Fruit fly (Drosophila melanogaster) whole organism, prepupa: Measurements from ENCODE around the gene CG11927.

ENCODE experiments used
- CG10669 ChIP-seq: fragments of 200-800 bp; sonication (Bioruptor generic); optimal IDR thresholded peaks from 3 replicates; lab custom pipeline; 2018; ENCODE audit warnings: missing biosample characterization, mild to moderate bottlenecking, missing genetic modification characterization, moderate library complexity
- CG16779 ChIP-seq: fragments of 200-800 bp; sonication (Bioruptor generic); optimal IDR thresholded peaks from 3 replicates; lab custom pipeline; 2017; ENCODE audit warnings: missing biosample characterization, mild to moderate bottlenecking, missing genetic modification characterization
- CG3032 ChIP-seq: fragments of 200-800 bp; optimal IDR thresholded peaks from 2 replicates; lab custom pipeline; 2019; ENCODE audit warnings: missing biosample characterization, mild to moderate bottlenecking, missing genetic modification characterization, moderate library complexity
- CG34406 ChIP-seq: fragments of 200-800 bp; sonication (Bioruptor generic); optimal IDR thresholded peaks from 3 replicates; lab custom pipeline; 2016; ENCODE audit warnings: missing biosample characterization, missing genetic modification characterization
- CG9139 ChIP-seq: fragments of 200-800 bp; sonication (Bioruptor generic); optimal IDR thresholded peaks from 3 replicates; lab custom pipeline; 2017; ENCODE audit warnings: missing biosample characterization, mild to moderate bottlenecking, missing genetic modification characterization
- OdsH ChIP-seq: fragments of 200-800 bp; sonication (Bioruptor generic); optimal IDR thresholded peaks from 3 replicates; lab custom pipeline; 2016; ENCODE audit warnings: missing biosample characterization, missing genetic modification characterization
- dac ChIP-seq: fragments of 200-800 bp; sonication (Bioruptor generic); optimal IDR thresholded peaks from 2 replicates; lab custom pipeline; 2017; ENCODE audit warnings: missing biosample characterization, mild to moderate bottlenecking, missing genetic modification characterization
- fd85E ChIP-seq: fragments of 200-800 bp; sonication (Bioruptor generic); optimal IDR thresholded peaks from 3 replicates; lab custom pipeline; 2016; ENCODE audit warnings: missing biosample characterization, missing genetic modification characterization
- topi ChIP-seq: fragments of 200-800 bp; sonication (Bioruptor generic); optimal IDR thresholded peaks from 3 replicates; lab custom pipeline; 2016; ENCODE audit warnings: missing biosample characterization, missing genetic modification characterization

DNA sequence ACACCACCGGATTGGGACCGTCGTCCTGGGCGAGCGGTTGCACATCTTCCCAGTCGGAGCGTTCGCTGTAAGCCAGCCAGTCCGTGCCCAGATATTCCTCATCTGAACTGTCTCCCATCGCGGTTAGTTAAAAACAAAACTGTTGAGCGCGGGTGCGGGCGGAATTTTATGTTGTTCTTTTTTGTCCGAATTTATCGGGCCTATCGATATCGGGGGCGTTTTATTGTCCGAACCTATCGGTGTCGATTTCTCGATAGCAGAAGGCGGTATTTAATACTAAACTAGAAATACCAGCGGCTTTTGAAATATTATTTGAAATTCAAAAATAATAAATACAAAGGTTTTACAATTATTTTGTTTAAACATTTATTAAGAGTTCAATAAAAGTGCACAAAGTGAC lies 17.1 kb upstream of the CG11927 start, which contains the start of gene Fnta:
- no peak for TF ChIP-seq topi (GFP tag; lab: Kevin White, UChicago)
- no peak for TF ChIP-seq CG9139 (GFP tag; lab: Kevin White, UChicago)
- no peak for TF ChIP-seq CG10669 (GFP tag; lab: Kevin White, UChicago)
- TF ChIP-seq dac (GFP tag; lab: Kevin White, UChicago): no peak
- TF ChIP-seq CG16779 (tag; lab: Kevin White, UChicago): no peak
- no peak for TF ChIP-seq OdsH (GFP tag; lab: Kevin White, UChicago)
- TF ChIP-seq fd85E (GFP tag; lab: Kevin White, UChicago): no peak
- peak; percentile 4 for TF ChIP-seq CG3032 (tag; lab: Kevin White, UChicago)
- TF ChIP-seq CG34406 (GFP tag; lab: Kevin White, UChicago): no peak
